Worm (Caenorhabditis elegans) whole organism, L3 larva: ENCODE data around the gene cyp-14A1.

ENCODE experiments used
- R02D3.7 ChIP-seq: fragments of 150-350 bp; optimal IDR thresholded peaks from 2 replicates; lab custom pipeline; 2014; ENCODE audit warnings: missing biosample characterization, missing genetic modification characterization
- ZK546.5 ChIP-seq: sonication (generic microtip); optimal IDR thresholded peaks from 2 replicates; lab custom pipeline; 2017; ENCODE audit warnings: missing biosample characterization, missing genetic modification characterization
- aly-2 ChIP-seq: fragments of 150-350 bp; optimal IDR thresholded peaks from 2 replicates; lab custom pipeline; 2014; ENCODE audit warnings: missing biosample characterization, missing genetic modification characterization
- ama-1 ChIP-seq: fragments of 150-350 bp; optimal IDR thresholded peaks from 2 replicates; lab custom pipeline; 2018
- ceh-16 ChIP-seq: sonication (generic microtip); optimal IDR thresholded peaks from 2 replicates; lab custom pipeline; 2017; ENCODE audit warnings: missing biosample characterization, missing genetic modification characterization
- ceh-28 ChIP-seq: fragments of 150-350 bp; optimal IDR thresholded peaks from 2 replicates; lab custom pipeline; 2014; ENCODE audit warnings: missing biosample characterization, missing genetic modification reagents, missing genetic modification characterization
- ceh-82 ChIP-seq: fragments of 150-350 bp; optimal IDR thresholded peaks from 2 replicates; lab custom pipeline; 2014; ENCODE audit warnings: missing biosample characterization, missing genetic modification characterization
- ceh-9 ChIP-seq: sonication (generic microtip); optimal IDR thresholded peaks from 2 replicates; lab custom pipeline; 2018; ENCODE audit warnings: missing biosample characterization, missing genetic modification characterization
- daf-12 ChIP-seq: fragments of 150-350 bp; optimal IDR thresholded peaks from 2 replicates; lab custom pipeline; 2014; ENCODE audit warnings: missing biosample characterization, missing genetic modification reagents, missing genetic modification characterization
- egl-27 ChIP-seq: sonication (generic microtip); optimal IDR thresholded peaks from 4 replicates; lab custom pipeline; 2017; ENCODE audit warnings: missing biosample characterization, missing genetic modification reagents, missing genetic modification characterization
- elt-2 ChIP-seq: sonication (generic microtip); optimal IDR thresholded peaks from 2 replicates; lab custom pipeline; 2016; ENCODE audit warnings: missing genetic modification reagents, mild to moderate bottlenecking, missing genetic modification characterization, missing compliant biosample characterization
- elt-3 ChIP-seq, 3 experiments: fragments of 150-350 bp in 1 of 3; sonication (generic microtip) in 2 of 3; optimal IDR thresholded peaks; 2 replicates in 2 of 3; 4 replicates in 1 of 3; lab custom pipeline; 2014 to 2017; ENCODE audit warnings: missing biosample characterization in 3 of 3, missing genetic modification characterization in 3 of 3
- eor-1 ChIP-seq, 2 experiments: fragments of 150-350 bp; optimal IDR thresholded peaks; 2 replicates each; lab custom pipeline; 2014 to 2018; ENCODE audit warnings: missing biosample characterization in 2 of 2, missing genetic modification characterization in 2 of 2
- fkh-10 ChIP-seq: sonication (generic microtip); optimal IDR thresholded peaks from 2 replicates; lab custom pipeline; 2017; ENCODE audit warnings: missing biosample characterization, missing genetic modification reagents, missing genetic modification characterization
- fkh-2 ChIP-seq: fragments of 150-350 bp; optimal IDR thresholded peaks from 2 replicates; lab custom pipeline; 2014; ENCODE audit warnings: missing biosample characterization, missing genetic modification reagents, missing genetic modification characterization
- fos-1 ChIP-seq: fragments of 150-350 bp; optimal IDR thresholded peaks from 2 replicates; lab custom pipeline; 2014; ENCODE audit warnings: missing biosample characterization, missing genetic modification characterization
- hmg-11 ChIP-seq: sonication (generic microtip); optimal IDR thresholded peaks from 2 replicates; lab custom pipeline; 2016; ENCODE audit warnings: missing genetic modification characterization, missing compliant biosample characterization
- jun-1 ChIP-seq: fragments of 150-350 bp; optimal IDR thresholded peaks from 2 replicates; lab custom pipeline; 2014; ENCODE audit warnings: missing biosample characterization, missing genetic modification reagents, missing genetic modification characterization
- lin-15B ChIP-seq: fragments of 150-350 bp; optimal IDR thresholded peaks from 2 replicates; lab custom pipeline; 2014; ENCODE audit warnings: missing biosample characterization, missing genetic modification characterization
- lsy-12 ChIP-seq: sonication (generic microtip); optimal IDR thresholded peaks from 2 replicates; lab custom pipeline; 2016; ENCODE audit warnings: mild to moderate bottlenecking, missing genetic modification characterization, missing compliant biosample characterization
- nfya-1 ChIP-seq: sonication (generic microtip); optimal IDR thresholded peaks from 2 replicates; lab custom pipeline; 2017; ENCODE audit warnings: missing genetic modification characterization, mild to moderate bottlenecking, missing compliant biosample characterization, antibody characterized with exemption, moderate library complexity; ENCODE audit not compliant: insufficient read depth
- nhr-11 ChIP-seq: fragments of 150-350 bp; optimal IDR thresholded peaks from 2 replicates; lab custom pipeline; 2014; ENCODE audit warnings: missing biosample characterization, missing genetic modification characterization
- nhr-23 ChIP-seq: fragments of 150-350 bp; optimal IDR thresholded peaks from 2 replicates; lab custom pipeline; 2014; ENCODE audit warnings: missing biosample characterization, missing genetic modification reagents, missing genetic modification characterization
- nhr-25 ChIP-seq: sonication (generic microtip); optimal IDR thresholded peaks from 2 replicates; lab custom pipeline; 2017; ENCODE audit warnings: missing biosample characterization, missing genetic modification characterization
- nhr-28 ChIP-seq: fragments of 150-350 bp; optimal IDR thresholded peaks from 2 replicates; lab custom pipeline; 2014; ENCODE audit warnings: missing biosample characterization, missing genetic modification characterization
- nhr-77 ChIP-seq: fragments of 150-350 bp; optimal IDR thresholded peaks from 2 replicates; lab custom pipeline; 2014; ENCODE audit warnings: missing biosample characterization, missing genetic modification characterization
- pha-4 ChIP-seq: fragments of 150-350 bp; optimal IDR thresholded peaks from 2 replicates; lab custom pipeline; 2014; ENCODE audit warnings: missing biosample characterization, missing genetic modification reagents, missing genetic modification characterization
- pqm-1 ChIP-seq: fragments of 150-350 bp; optimal IDR thresholded peaks from 2 replicates; lab custom pipeline; 2017; ENCODE audit warnings: missing biosample characterization, missing genetic modification characterization, inconsistent platforms
- skn-1 ChIP-seq: fragments of 150-350 bp; optimal IDR thresholded peaks from 2 replicates; lab custom pipeline; 2014; ENCODE audit warnings: missing biosample characterization, missing genetic modification characterization
- snpc-4 ChIP-seq: fragments of 150-350 bp; optimal IDR thresholded peaks from 2 replicates; lab custom pipeline; 2014; ENCODE audit warnings: missing biosample characterization, missing genetic modification characterization
- tbx-2 ChIP-seq: sonication (generic microtip); optimal IDR thresholded peaks from 2 replicates; lab custom pipeline; 2016; ENCODE audit warnings: mild to moderate bottlenecking, missing genetic modification characterization, missing compliant biosample characterization
- unc-39 ChIP-seq: sonication (generic microtip); optimal IDR thresholded peaks from 4 replicates; lab custom pipeline; 2017; ENCODE audit warnings: missing biosample characterization, missing genetic modification characterization
- zag-1 ChIP-seq: fragments of 150-350 bp; optimal IDR thresholded peaks from 2 replicates; lab custom pipeline; 2014; ENCODE audit warnings: missing biosample characterization, missing genetic modification characterization
- ztf-11 ChIP-seq: fragments of 150-350 bp; optimal IDR thresholded peaks from 2 replicates; lab custom pipeline; 2014; ENCODE audit warnings: missing biosample characterization, missing genetic modification characterization
- ztf-4 ChIP-seq: fragments of 150-350 bp; optimal IDR thresholded peaks from 2 replicates; lab custom pipeline; 2014; ENCODE audit warnings: missing biosample characterization, missing genetic modification characterization

Gene cyp-14A1

DNA sequence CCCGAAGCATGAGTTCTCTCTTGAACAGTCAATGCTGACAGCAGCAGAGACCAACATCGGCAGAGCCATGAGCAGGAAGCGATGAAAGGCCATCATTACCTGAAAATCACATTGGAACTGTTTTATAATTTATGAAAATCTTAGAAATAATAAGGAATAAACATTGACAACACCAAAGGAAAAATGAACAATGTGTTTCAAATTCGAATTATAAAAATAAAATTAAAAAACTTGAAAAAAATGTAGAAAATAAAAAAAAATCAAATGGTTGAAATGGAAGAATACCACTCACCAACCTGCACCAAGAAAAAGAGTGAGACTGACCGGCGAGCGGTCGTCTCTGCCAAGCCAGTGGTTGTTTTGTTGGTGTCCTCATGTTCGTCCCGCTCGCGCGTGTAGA is 23.4 kb upstream of the cyp-14A1 start, which contains the start of gene R04D3.3:
Gene R04D3.3 (minus strand): TSS at position 101 of the 400 bp plus-strand sequence.
- no peak for TF ChIP-seq ama-1 (lab: Kevin White, UChicago)
- no peak for TF ChIP-seq zag-1 (tag; lab: Kevin White, UChicago)
- TF ChIP-seq eor-1 (tag; optimal IDR thresholded peaks at IDR 0.05; lab: Kevin White, UChicago): no peak
- TF ChIP-seq ceh-28: no peak
- no peak for TF ChIP-seq nhr-28
- TF ChIP-seq egl-27 (tag; lab: Kevin White, UChicago): no peak
- TF ChIP-seq fos-1 (tag; lab: Kevin White, UChicago): no peak
- TF ChIP-seq nhr-11 (tag; lab: Kevin White, UChicago): no peak
- no peak for TF ChIP-seq unc-39 (tag; lab: Kevin White, UChicago)
- TF ChIP-seq nhr-23: no peak

DNA sequence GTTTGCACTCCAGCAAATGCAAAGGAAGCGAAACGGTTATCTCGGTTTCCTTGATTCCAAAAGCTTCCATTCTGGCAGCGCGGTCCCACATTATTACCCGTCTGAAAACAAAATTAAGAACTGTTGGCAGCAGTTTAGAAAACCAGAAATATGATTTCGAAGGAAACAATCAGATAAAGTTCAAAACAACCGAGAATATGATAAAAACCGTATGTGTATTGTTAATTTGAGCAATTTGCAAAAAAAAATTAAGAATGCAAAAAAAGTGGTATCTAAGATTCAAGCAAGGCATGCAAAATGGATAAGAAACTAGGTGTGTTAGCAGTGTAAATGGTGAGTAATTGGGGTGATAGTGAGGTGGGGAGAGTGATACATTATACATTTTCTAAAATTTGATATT is 21.6 kb upstream of the cyp-14A1 start, which contains the start of gene R04D3.4:
Gene R04D3.4 (minus strand): TSS at position 101 of the 400 bp plus-strand sequence.
- no peak for TF ChIP-seq snpc-4 (tag; lab: Kevin White, UChicago)
- TF ChIP-seq fkh-10: no peak
- no peak for TF ChIP-seq elt-3 (tag; optimal IDR thresholded peaks at IDR 0.05; lab: Kevin White, UChicago)
- no peak for TF ChIP-seq daf-12 (tag; lab: Kevin White, UChicago)
- TF ChIP-seq ceh-28: no peak
- TF ChIP-seq ceh-16 (tag; lab: Kevin White, UChicago): no peak
- no peak for TF ChIP-seq nhr-77 (tag; lab: Kevin White, UChicago)
- no peak for TF ChIP-seq jun-1 (tag; lab: Kevin White, UChicago)
- TF ChIP-seq ztf-4: no peak
- TF ChIP-seq lsy-12 (tag; lab: Kevin White, UChicago): no peak
- no peak for TF ChIP-seq nfya-1 (tag; lab: Kevin White, UChicago)
- TF ChIP-seq pha-4: no peak
- no peak for TF ChIP-seq ama-1 (lab: Kevin White, UChicago)
- no peak for TF ChIP-seq ZK546.5 (tag; lab: Kevin White, UChicago)
- TF ChIP-seq unc-39 (tag; lab: Kevin White, UChicago): no peak
- no peak for TF ChIP-seq ztf-11
- TF ChIP-seq tbx-2 (tag; lab: Kevin White, UChicago): no peak
- TF ChIP-seq zag-1 (tag; lab: Kevin White, UChicago): no peak
- TF ChIP-seq fos-1 (tag; lab: Kevin White, UChicago): no peak
- TF ChIP-seq skn-1 (tag; lab: Kevin White, UChicago): no peak

DNA sequence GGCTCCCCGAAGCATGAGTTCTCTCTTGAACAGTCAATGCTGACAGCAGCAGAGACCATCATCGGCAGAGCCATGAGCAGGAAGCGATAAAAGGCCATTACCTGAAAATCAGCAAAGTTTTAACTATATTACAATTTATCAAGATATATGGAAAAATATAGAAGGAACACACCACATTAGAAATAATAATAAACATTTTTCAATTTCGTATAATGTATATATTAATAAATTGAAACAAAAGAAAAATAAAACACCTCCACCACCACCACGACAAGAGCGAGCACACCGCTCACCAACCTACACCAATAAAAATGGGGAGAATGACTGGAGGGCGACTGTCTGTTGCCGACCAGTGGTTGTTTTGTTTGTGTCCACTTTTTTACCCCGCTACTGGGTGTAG is 19.4 kb upstream of the cyp-14A1 start, which contains the start of gene R04D3.2:
Gene R04D3.2 (minus strand): TSS at position 101 of the 400 bp plus-strand sequence.
- TF ChIP-seq lsy-12 (tag; lab: Kevin White, UChicago) (no peak), ceh-82 (no peak), fkh-10 (no peak), elt-2 (tag; lab: Kevin White, UChicago) (no peak), fkh-2 (no peak), pqm-1 (tag; lab: Kevin White, UChicago) (no peak), R02D3.7 (tag; lab: Kevin White, UChicago) (no peak), aly-2 (tag; lab: Kevin White, UChicago) (no peak), ZK546.5 (tag; lab: Kevin White, UChicago) (no peak), jun-1 (tag; lab: Kevin White, UChicago) (no peak), lin-15B (tag; lab: Kevin White, UChicago) (no peak), daf-12 (tag; lab: Kevin White, UChicago) (no peak), eor-1 (tag; optimal IDR thresholded peaks at IDR 0.05; lab: Kevin White, UChicago) (no peak), pha-4 (no peak), nhr-25 (tag; lab: Kevin White, UChicago) (no peak), nhr-77 (tag; lab: Kevin White, UChicago) (no peak)
- TF ChIP-seq, all 47 proteins: peak for 0

DNA sequence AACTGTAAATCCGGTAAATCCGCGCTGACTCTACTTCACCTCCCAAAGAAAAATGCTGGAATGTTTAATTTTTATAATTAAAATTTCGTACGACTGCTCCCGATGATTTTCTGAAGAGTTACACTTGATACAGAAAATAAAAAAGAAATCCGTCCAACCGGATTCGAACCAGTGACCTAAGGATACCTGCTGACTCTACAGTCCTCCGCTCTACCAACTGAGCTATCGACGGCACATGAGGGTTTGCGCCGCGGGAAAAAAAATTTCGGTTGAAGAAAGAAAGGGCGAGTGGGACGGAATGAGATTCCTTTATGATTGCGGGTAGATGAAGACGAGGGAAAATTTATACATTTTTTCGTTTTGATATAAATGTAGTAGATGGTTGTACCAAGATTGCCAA is 17.5 kb upstream of the cyp-14A1 start:
- no peak for TF ChIP-seq ceh-82
- no peak for TF ChIP-seq jun-1 (tag; lab: Kevin White, UChicago)
- no peak for TF ChIP-seq nhr-77 (tag; lab: Kevin White, UChicago)
- no peak for TF ChIP-seq nhr-28
- TF ChIP-seq fos-1 (tag; lab: Kevin White, UChicago): no peak
- TF ChIP-seq hmg-11 (tag; lab: Kevin White, UChicago): no peak
- no peak for TF ChIP-seq fkh-10
- no peak for TF ChIP-seq ceh-9 (tag; lab: Kevin White, UChicago)
- no peak for TF ChIP-seq daf-12 (tag; lab: Kevin White, UChicago)
